Fruit fly (Drosophila melanogaster) whole organism, pupa: ENCODE results near the gene ush.
A peak's percentile ranks its signal among the peaks of the same experiment; 100 is the strongest.

Experiments
- CG10348 ChIP-seq: fragments of 200-800 bp; sonication (Bioruptor generic); IDR thresholded peaks from 2 replicates; pipeline ENCODE4 v1.3.6; 2022; ENCODE audit warnings: missing biosample characterization, missing genetic modification characterization
- CG12605 ChIP-seq: fragments of 200-800 bp; sonication (Bioruptor generic); IDR thresholded peaks from 2 replicates; pipeline ENCODE4 v1.3.6; 2022; ENCODE audit warnings: missing biosample characterization, missing genetic modification characterization
- CG13204 ChIP-seq: fragments of 200-800 bp; sonication (Bioruptor generic); optimal IDR thresholded peaks from 2 replicates; lab custom pipeline; 2018; ENCODE audit warnings: missing biosample characterization, mild to moderate bottlenecking, missing genetic modification characterization, moderate library complexity
- CG14655 ChIP-seq: fragments of 200-800 bp; sonication (Bioruptor generic); optimal IDR thresholded peaks from 3 replicates; lab custom pipeline; 2017; ENCODE audit warnings: mild to moderate bottlenecking, missing biosample characterization, missing genetic modification reagents, missing genetic modification characterization
- CG15710 ChIP-seq: fragments of 200-800 bp; sonication (Bioruptor generic); optimal IDR thresholded peaks from 2 replicates; lab custom pipeline; 2018; ENCODE audit warnings: missing biosample characterization, mild to moderate bottlenecking, missing genetic modification characterization, moderate library complexity
- CG17806 ChIP-seq: fragments of 200-800 bp; sonication (Bioruptor generic); optimal IDR thresholded peaks from 2 replicates; lab custom pipeline; 2018; ENCODE audit warnings: missing biosample characterization, mild to moderate bottlenecking, missing genetic modification characterization, moderate library complexity
- CG32121 ChIP-seq: fragments of 200-800 bp; sonication (Bioruptor generic); IDR thresholded peaks from 2 replicates; pipeline ENCODE4 v1.3.6; 2022; ENCODE audit warnings: missing biosample characterization, missing genetic modification characterization
- CG34367 ChIP-seq: fragments of 200-800 bp; sonication (Bioruptor generic); optimal IDR thresholded peaks from 2 replicates; lab custom pipeline; 2018; ENCODE audit warnings: missing biosample characterization, mild to moderate bottlenecking, missing genetic modification characterization
- CG4496 ChIP-seq: fragments of 200-800 bp; sonication (Bioruptor generic); IDR thresholded peaks from 3 replicates; pipeline ENCODE4 v1.3.6; 2022; ENCODE audit warnings: missing biosample characterization, missing genetic modification characterization
- CG8159 ChIP-seq: fragments of 200-800 bp; sonication (Bioruptor generic); optimal IDR thresholded peaks from 3 replicates; lab custom pipeline; 2018; ENCODE audit warnings: missing biosample characterization, mild to moderate bottlenecking, missing genetic modification characterization, moderate library complexity
- CG8301 ChIP-seq: fragments of 200-800 bp; sonication (Bioruptor generic); optimal IDR thresholded peaks from 2 replicates; lab custom pipeline; 2018; ENCODE audit warnings: missing biosample characterization, mild to moderate bottlenecking, missing genetic modification characterization
- CG9948 ChIP-seq: fragments of 200-800 bp; sonication (Bioruptor generic); optimal IDR thresholded peaks from 2 replicates; lab custom pipeline; 2018; ENCODE audit warnings: missing biosample characterization, mild to moderate bottlenecking, missing genetic modification characterization, moderate library complexity
- D1 ChIP-seq: fragments of 200-800 bp; sonication (Bioruptor generic); optimal IDR thresholded peaks from 2 replicates; lab custom pipeline; 2018; ENCODE audit warnings: missing biosample characterization, mild to moderate bottlenecking, missing genetic modification characterization, moderate library complexity
- EcR ChIP-seq: fragments of 200-800 bp; sonication (Bioruptor generic); optimal IDR thresholded peaks from 3 replicates; lab custom pipeline; 2019; ENCODE audit warnings: missing biosample characterization, missing genetic modification characterization, mild to moderate bottlenecking, moderate library complexity, missing genetic modification reagents
- Ets98B ChIP-seq: fragments of 200-800 bp; sonication (Bioruptor generic); IDR thresholded peaks from 2 replicates; pipeline ENCODE4 v1.3.6; 2022; ENCODE audit warnings: missing biosample characterization, missing genetic modification characterization
- Pif1A ChIP-seq: fragments of 200-800 bp; sonication (Bioruptor generic); optimal IDR thresholded peaks from 3 replicates; lab custom pipeline; 2016; ENCODE audit warnings: missing biosample characterization, missing genetic modification characterization
- Pif1B ChIP-seq: fragments of 200-800 bp; sonication (Bioruptor generic); optimal IDR thresholded peaks from 3 replicates; lab custom pipeline; 2016; ENCODE audit warnings: missing biosample characterization, missing genetic modification characterization
- Snoo ChIP-seq: fragments of 200-800 bp; sonication (Bioruptor generic); optimal IDR thresholded peaks from 3 replicates; lab custom pipeline; 2017; ENCODE audit warnings: missing biosample characterization, mild to moderate bottlenecking, missing genetic modification characterization, inconsistent platforms
- fd96Ca ChIP-seq: fragments of 200-800 bp; sonication (Bioruptor generic); IDR thresholded peaks from 3 replicates; pipeline ENCODE4 v1.3.6; 2022; ENCODE audit warnings: missing biosample characterization, missing genetic modification characterization
- gl ChIP-seq: fragments of 200-800 bp; sonication (Bioruptor generic); optimal IDR thresholded peaks from 2 replicates; lab custom pipeline; 2018; ENCODE audit warnings: missing biosample characterization, mild to moderate bottlenecking, missing genetic modification characterization
- rn ChIP-seq: fragments of 200-800 bp; sonication (Bioruptor generic); IDR thresholded peaks from 2 replicates; pipeline ENCODE4 v1.3.6; 2022; ENCODE audit warnings: missing biosample characterization, missing genetic modification characterization

Gene ush

DNA sequence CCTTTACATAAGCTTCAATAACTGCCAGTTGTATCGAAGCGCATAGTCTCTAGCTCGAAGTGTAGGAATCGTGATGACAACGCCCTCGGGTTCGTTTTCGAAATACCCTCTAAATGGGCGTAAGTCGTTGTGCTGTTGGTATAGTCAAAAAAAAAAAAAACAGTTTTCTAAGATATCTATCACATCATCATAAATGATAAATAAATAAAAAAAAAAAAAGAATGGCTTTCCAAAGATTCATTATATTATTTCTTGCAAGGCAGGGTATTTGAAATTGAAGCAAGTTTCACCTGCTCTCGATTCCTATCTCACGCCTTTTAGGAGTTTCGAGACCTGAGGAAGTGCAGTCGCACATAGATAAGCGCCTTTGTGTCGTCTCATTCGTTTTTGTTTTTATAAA lies 17.3 kb downstream of the ush start:
- TF ChIP-seq Ets98B (GFP tag; lab: Robert Waterston, UW) (peak; percentile 18; the same call in 1 of the 2 replicates), CG8159 (tag; lab: Kevin White, UChicago) (no peak), CG4496 (GFP tag; lab: Robert Waterston, UW) (no peak), Snoo (tag; lab: Kevin White, UChicago) (peak; percentile 7), fd96Ca (GFP tag; lab: Robert Waterston, UW) (no peak), CG32121 (GFP tag; lab: Robert Waterston, UW) (peak; percentile 34; the same call in 1 of the 2 replicates), EcR (GFP tag; lab: Kevin White, UChicago) (no peak), gl (tag; lab: Kevin White, UChicago) (no peak), CG15710 (tag; lab: Kevin White, UChicago) (peak; percentile 20), CG34367 (tag; lab: Kevin White, UChicago) (no peak), CG12605 (GFP tag; lab: Robert Waterston, UW) (no peak), CG8301 (tag; lab: Kevin White, UChicago) (no peak), Pif1A (GFP tag; lab: Kevin White, UChicago) (peak; percentile 52), CG13204 (GFP tag; lab: Kevin White, UChicago) (no peak), CG10348 (GFP tag; lab: Robert Waterston, UW) (no peak), CG9948 (tag; lab: Kevin White, UChicago) (no peak)

DNA sequence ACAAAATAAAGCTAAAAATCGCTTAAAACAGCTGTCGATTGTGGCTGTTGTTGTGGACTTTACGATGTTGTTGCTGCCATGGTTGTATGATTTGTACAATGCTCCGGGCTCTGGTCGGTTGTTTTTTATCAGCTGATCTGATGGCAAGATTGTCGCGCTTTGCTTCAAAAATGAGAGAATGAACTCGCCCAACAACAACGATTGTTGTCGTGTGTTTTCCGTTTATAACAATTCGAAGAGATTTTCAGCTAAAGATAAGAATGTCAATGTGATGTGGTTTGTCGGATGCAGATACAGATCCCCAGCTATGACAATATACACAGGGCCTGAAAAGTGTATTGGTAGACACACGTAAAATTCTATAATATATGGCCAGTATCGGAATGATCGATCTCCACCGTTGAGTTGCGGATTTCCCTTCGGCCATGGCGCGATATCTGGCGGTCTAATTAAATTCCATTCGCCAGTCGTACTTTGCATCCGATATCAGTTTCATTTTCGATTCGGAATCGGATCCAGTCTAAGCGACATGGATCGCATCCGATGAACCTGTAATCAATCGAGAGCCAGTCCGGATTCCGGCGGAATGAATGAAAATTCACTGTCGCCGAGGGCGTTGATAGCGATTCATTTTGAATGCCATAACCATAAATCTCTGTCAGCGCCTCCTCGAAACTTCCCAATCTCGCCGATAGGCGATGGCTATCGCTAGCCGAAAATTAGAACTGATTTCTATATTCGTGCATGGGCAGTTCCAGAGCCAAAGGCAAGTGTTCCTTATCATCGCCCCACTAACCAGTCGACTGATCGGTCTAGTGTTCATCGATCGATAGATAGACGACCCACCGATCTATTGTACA lies 19.6 kb downstream of the ush start:
- no peak for TF ChIP-seq CG9948 (tag; lab: Kevin White, UChicago)
- no peak for TF ChIP-seq rn
- TF ChIP-seq Pif1B (GFP tag; lab: Kevin White, UChicago): no peak
- TF ChIP-seq fd96Ca (GFP tag; lab: Robert Waterston, UW): no peak
- TF ChIP-seq CG34367 (tag; lab: Kevin White, UChicago): no peak
- TF ChIP-seq CG32121 (GFP tag; lab: Robert Waterston, UW): no peak
- no peak for TF ChIP-seq CG12605 (GFP tag; lab: Robert Waterston, UW)
- no peak for TF ChIP-seq CG14655 (GFP tag; lab: Kevin White, UChicago)
- no peak for TF ChIP-seq Ets98B (GFP tag; lab: Robert Waterston, UW)
- TF ChIP-seq EcR (GFP tag; lab: Kevin White, UChicago): no peak
- TF ChIP-seq CG17806 (tag; lab: Kevin White, UChicago): no peak
- TF ChIP-seq CG15710 (tag; lab: Kevin White, UChicago): no peak
- TF ChIP-seq CG4496 (GFP tag; lab: Robert Waterston, UW): no peak
- no peak for TF ChIP-seq CG13204 (GFP tag; lab: Kevin White, UChicago)
- TF ChIP-seq CG8301 (tag; lab: Kevin White, UChicago): no peak
- TF ChIP-seq CG8159 (tag; lab: Kevin White, UChicago): no peak
- TF ChIP-seq gl (tag; lab: Kevin White, UChicago): no peak
- TF ChIP-seq D1 (tag; lab: Kevin White, UChicago): no peak

DNA sequence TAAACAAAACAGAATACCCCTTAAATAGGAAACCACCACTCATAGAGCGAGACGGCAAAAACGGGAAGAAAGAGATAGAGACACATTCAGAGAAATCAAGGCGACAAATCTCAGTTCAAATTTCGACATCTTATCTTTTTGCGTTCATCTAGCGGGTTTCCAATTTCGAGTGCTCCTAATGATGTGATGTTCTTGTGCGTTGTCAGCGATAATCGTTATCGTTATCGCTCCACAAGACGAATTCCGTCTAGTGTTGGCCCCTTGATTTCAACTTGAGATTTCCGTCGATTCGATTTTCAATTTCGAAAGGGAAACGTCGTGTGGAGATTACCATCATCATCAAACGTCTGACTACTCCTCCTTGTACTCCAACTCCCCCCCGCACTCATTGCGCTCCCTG lies 20.4 kb downstream of the ush start:
- TF ChIP-seq Pif1A (GFP tag; lab: Kevin White, UChicago): no peak
- no peak for TF ChIP-seq CG32121 (GFP tag; lab: Robert Waterston, UW)
- no peak for TF ChIP-seq Snoo (tag; lab: Kevin White, UChicago)
- TF ChIP-seq CG14655 (GFP tag; lab: Kevin White, UChicago): no peak
- no peak for TF ChIP-seq rn
- no peak for TF ChIP-seq CG17806 (tag; lab: Kevin White, UChicago)
- TF ChIP-seq CG13204 (GFP tag; lab: Kevin White, UChicago): no peak

DNA sequence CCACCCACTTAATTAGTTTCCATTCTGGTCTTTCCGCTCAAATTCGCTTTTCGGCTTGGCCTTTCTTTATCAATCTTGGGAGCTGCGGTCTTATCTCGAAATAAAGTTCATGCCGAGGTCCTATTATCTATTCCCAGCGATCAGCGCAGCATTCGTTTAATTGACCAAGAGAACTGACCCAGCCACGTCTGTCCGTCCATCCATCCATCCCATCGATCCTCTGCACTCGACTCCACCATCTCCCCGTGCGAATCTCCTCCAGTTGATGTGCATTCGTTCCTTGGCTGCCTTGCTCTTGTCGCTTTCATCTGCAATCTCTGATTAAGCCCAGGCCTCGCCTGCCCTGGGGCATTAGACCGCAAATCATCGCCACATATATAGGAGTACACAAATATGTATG lies 20.8 kb downstream of the ush start:
- TF ChIP-seq EcR (GFP tag; lab: Kevin White, UChicago) (peak; percentile 4), CG32121 (GFP tag; lab: Robert Waterston, UW) (no peak)
- TF ChIP-seq, all 21 proteins: peak for 1

DNA sequence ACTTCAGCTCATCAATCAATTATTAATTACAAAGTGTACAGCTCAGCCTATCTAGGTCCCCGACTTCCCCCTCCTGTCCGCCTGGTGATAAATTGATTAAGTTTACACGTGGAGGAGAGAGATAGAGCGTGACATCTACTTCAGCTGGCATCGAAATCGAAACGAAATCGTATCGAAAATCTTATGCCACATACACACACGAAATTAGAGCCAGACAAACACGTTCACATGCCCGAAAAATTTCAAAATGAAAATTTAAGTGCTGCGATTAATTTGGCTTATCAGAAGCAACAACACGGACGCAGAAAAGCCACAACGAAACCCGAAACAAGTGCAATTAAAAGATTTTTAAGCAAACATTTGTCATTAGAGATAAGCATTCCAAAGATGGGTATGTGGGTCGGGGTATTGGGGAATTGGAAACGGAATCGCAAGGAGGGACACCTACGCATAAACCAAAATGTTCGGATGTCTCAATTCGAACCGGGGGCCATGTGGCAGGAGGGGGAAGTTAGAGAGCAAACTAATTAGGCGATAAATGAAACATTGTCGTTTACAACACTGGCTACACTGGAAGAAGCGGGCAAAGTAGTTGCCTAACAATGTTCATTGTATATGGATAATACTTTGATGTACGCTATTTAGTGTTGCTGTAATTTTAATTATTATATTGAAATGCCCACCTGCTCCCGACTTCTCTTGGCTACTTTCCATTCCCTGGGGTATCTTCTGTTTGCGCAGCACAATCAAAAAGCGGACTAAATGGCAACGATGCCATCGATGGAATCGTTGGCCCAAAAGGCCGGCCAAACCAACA lies 21.8 kb downstream of the ush start:
- no peak for TF ChIP-seq rn
- no peak for TF ChIP-seq CG8159 (tag; lab: Kevin White, UChicago)
- TF ChIP-seq Snoo (tag; lab: Kevin White, UChicago): no peak
- TF ChIP-seq Pif1B (GFP tag; lab: Kevin White, UChicago): no peak

DNA sequence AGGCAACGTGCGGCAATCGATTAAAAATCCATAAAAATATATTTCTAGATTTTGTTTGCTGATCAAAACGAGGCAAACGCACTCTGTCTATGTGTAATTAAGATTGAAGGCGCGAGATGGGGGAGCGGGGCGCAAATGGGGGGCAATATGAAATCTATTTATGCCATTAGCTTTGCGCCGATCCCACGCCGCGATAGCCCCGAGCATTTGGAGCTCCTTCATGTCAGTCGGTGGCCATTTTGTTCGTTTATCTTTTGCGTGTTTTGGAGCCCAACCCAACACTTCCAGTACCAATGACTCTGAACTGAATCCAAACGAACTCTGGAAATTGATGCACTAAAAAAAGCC lies 22.4 kb downstream of the ush start:
- no peak for TF ChIP-seq fd96Ca (GFP tag; lab: Robert Waterston, UW)
- no peak for TF ChIP-seq CG34367 (tag; lab: Kevin White, UChicago)
- no peak for TF ChIP-seq D1 (tag; lab: Kevin White, UChicago)
- TF ChIP-seq Ets98B (GFP tag; lab: Robert Waterston, UW): no peak
- TF ChIP-seq CG10348 (GFP tag; lab: Robert Waterston, UW): no peak
- TF ChIP-seq CG9948 (tag; lab: Kevin White, UChicago): no peak
- TF ChIP-seq CG8301 (tag; lab: Kevin White, UChicago): no peak
